Fruit fly (Drosophila melanogaster): ENCODE measurements around the gene CG1271.

DNA sequence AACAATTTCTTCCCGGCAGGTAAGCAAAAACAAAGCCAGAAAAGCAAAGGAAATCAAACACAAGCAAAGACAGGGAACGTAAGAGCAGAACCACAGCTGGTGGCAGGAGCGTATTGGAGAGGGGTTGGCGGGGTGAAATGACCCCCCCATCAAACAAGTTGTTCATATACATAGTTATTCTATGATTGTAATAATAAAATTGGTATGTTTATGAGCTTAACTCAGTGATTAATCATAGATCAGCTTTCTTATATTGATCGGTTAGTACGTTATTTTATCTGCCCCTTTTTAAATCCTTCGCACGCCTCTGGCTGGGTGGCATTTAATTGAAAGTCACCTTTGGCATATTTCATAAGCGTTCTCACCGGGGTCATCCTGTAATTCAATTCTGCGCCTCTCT is 21.1 kb downstream of the CG1271 start:
- TF ChIP-seq Sin3A (optimal IDR thresholded peaks at IDR 0.05) (no peak), ttk (optimal IDR thresholded peaks at IDR 0.05) (no peak), psq (optimal IDR thresholded peaks at IDR 0.05) (no peak), insv (optimal IDR thresholded peaks at IDR 0.05) (no peak), Myc (optimal IDR thresholded peaks at IDR 0.05) (no peak), h (optimal IDR thresholded peaks at IDR 0.05) (no peak)

Measured in Kc167 (cell line).